Fruit fly (Drosophila melanogaster): ENCODE data around the gene Droj2.

Droj2 gene

DNA sequence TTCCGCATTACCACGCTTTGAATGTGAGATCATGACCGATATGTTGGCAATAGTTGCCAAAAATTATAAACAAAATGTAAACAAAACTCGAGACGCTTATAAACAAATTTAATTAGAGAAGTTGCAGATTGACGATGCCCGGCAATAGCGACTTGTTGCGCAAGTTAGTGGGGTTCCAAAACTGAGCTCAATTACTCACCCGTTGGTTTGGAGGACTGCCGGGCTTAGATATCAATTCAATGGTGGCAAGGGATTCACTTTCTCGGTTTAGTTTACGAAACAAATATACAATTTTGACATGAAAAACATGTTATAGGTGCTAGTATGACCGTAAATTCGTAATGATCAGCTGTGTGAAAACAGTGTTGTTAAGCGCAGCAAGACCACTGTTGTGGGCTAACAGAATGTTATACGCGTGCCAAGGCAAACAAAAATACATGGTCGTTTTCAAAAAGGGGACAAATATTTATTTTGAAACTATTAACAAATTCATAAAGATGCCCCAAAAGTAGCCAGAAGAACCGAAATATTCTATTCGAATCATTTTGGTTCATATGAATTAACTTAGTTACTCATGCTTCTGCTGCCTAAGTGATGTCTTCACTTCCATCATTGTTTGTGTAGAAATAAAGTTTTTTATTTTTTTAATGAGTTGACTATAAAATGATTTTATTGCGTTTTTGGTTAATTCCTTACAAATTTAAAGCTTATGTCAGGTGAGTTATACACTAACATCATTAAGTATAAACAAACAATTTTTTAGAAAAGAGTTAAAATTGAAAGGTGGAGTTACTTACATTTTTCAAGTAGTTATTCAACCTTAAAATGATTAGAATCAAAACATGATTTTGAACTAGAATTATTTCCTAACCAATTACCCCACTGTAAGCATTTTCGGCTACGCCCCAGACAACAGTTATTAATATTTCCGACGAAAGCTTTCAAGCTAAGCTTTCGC lies 15.1 kb upstream of the Droj2 start, which contains the start of gene Elp6 (continued):
- TF ChIP-seq Sry-β (GFP tag; optimal IDR thresholded peaks at IDR 0.05) (no peak), Taf1 (GFP tag; IDR thresholded peaks at IDR 0.05) (no peak), lilli (GFP tag; optimal IDR thresholded peaks at IDR 0.05) (peak; percentile 69), mirr (GFP tag; optimal IDR thresholded peaks at IDR 0.05) (no peak), CG12769 (tag; optimal IDR thresholded peaks at IDR 0.05) (peak; percentile 34), gce (GFP tag; IDR thresholded peaks at IDR 0.05) (peak; percentile 39; the same call in 1 of the 3 replicates), CG32532 (GFP tag; IDR thresholded peaks at IDR 0.05) (peak; percentile 67), CG17359 (tag; optimal IDR thresholded peaks at IDR 0.05) (peak; percentile 57), fu2 (GFP tag; optimal IDR thresholded peaks at IDR 0.05) (peak; percentile 72), CG9609 (GFP tag; optimal IDR thresholded peaks at IDR 0.05) (peak; percentile 51), sob (GFP tag; IDR thresholded peaks at IDR 0.05) (no peak), gem (tag; optimal IDR thresholded peaks at IDR 0.05) (peak; percentile 81), tio (GFP tag; optimal IDR thresholded peaks at IDR 0.05) (peak; percentile 82), B-H2 (GFP tag; optimal IDR thresholded peaks at IDR 0.05) (no peak), btn (GFP tag; optimal IDR thresholded peaks at IDR 0.05) (peak; percentile 16), ken (GFP tag; IDR thresholded peaks at IDR 0.05) (0 out of 3 replicates have a peak, but pooled peaks have one; percentile 20), CG4820 (GFP tag; optimal IDR thresholded peaks at IDR 0.05) (peak; percentile 53), kni (GFP tag; optimal IDR thresholded peaks at IDR 0.05) (no peak), unpg (GFP tag; optimal IDR thresholded peaks at IDR 0.05) (peak; percentile 38), CG16813 (GFP tag; IDR thresholded peaks at IDR 0.05; ENCODE audit: partially characterized antibody) (no peak), wor (GFP tag; IDR thresholded peaks at IDR 0.05) (no peak), gcm2 (GFP tag; optimal IDR thresholded peaks at IDR 0.05) (peak; percentile 49), fd3F (GFP tag; optimal IDR thresholded peaks at IDR 0.05) (peak; percentile 34), slp2 (GFP tag; optimal IDR thresholded peaks at IDR 0.05) (peak; percentile 53), Atf6 (GFP tag; IDR thresholded peaks at IDR 0.05) (peak; percentile 50; the same call in 1 of the 2 replicates), HLHmδ (GFP tag; optimal IDR thresholded peaks at IDR 0.05) (no peak), sug (tag; optimal IDR thresholded peaks at IDR 0.05) (peak; percentile 41), CG8290 (GFP tag; optimal IDR thresholded peaks at IDR 0.05) (no peak), CG8290 (tag; optimal IDR thresholded peaks at IDR 0.05) (peak in 1 of 2 experiments; percentile 62), Myb (GFP tag; optimal IDR thresholded peaks at IDR 0.05) (peak; percentile 29), CG3163 (GFP tag; optimal IDR thresholded peaks at IDR 0.05) (peak; percentile 30), CG33213 (GFP tag; optimal IDR thresholded peaks at IDR 0.05) (peak; percentile 37), CG12071 (GFP tag; optimal IDR thresholded peaks at IDR 0.05) (no peak), da (GFP tag; optimal IDR thresholded peaks at IDR 0.05) (no peak), CG7928 (GFP tag; optimal IDR thresholded peaks at IDR 0.05) (peak; percentile 46), shn (GFP tag; optimal IDR thresholded peaks at IDR 0.05) (peak; percentile 49), bbx (GFP tag; IDR thresholded peaks at IDR 0.05; ENCODE audit: partially characterized antibody) (no peak), so (GFP tag; IDR thresholded peaks at IDR 0.05) (peak; percentile 36; the same call in 1 of the 3 replicates), CG14441 (GFP tag; IDR thresholded peaks at IDR 0.05) (peak; percentile 62; the same call in 1 of the 2 replicates), CG11085 (GFP tag; IDR thresholded peaks at IDR 0.05) (peak; percentile 48; the same call in 1 of the 2 replicates), CG10462 (GFP tag; optimal IDR thresholded peaks at IDR 0.05) (no peak), hth (optimal IDR thresholded peaks at IDR 0.05) (no peak), vvl (GFP tag; IDR thresholded peaks at IDR 0.05) (peak; percentile 58; the same call in 1 of the 2 replicates), CG30403 (GFP tag; optimal IDR thresholded peaks at IDR 0.05) (peak; percentile 87), CG1602 (GFP tag; optimal IDR thresholded peaks at IDR 0.05) (peak; percentile 67), maf-S (GFP tag; optimal IDR thresholded peaks at IDR 0.05) (peak; percentile 31), dpn (GFP tag; optimal IDR thresholded peaks at IDR 0.05) (peak; percentile 42 to 72), CG13424 (tag; optimal IDR thresholded peaks at IDR 0.05) (peak; percentile 67), ap (GFP tag; IDR thresholded peaks at IDR 0.05) (peak; percentile 52)
